Worm (Caenorhabditis elegans): Measurements from ENCODE around the gene R02D5.8.

DNA sequence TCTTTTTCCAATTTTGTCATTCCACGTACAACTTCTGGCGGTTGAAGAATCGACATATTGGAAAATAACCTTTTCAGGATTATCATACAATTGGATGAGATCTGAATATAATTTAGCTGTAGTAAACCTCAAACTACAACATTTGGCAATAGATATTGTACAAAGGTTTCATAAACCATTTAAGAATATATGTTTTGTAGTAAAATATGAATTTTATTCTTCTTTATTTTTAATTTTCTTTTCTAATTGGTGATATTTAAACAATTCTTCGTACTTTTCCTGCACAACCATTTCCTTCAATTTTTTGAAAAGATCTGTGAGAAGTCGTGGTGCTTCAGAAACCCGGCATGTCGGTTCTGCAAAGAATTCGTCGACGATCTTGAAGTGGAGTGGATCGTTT is 1.8 kb upstream of the R02D5.8 start, which contains the start of gene C53A5.17:
- no peak for TF ChIP-seq nhr-129 (tag; optimal IDR thresholded peaks at IDR 0.05)
- no peak for TF ChIP-seq C34F6.9 (tag; optimal IDR thresholded peaks at IDR 0.05)
- TF ChIP-seq fos-1 (tag; optimal IDR thresholded peaks at IDR 0.05): no peak
- TF ChIP-seq nhr-77 (tag; optimal IDR thresholded peaks at IDR 0.05): no peak
- no peak for TF ChIP-seq ceh-82 (tag; optimal IDR thresholded peaks at IDR 0.05)
- TF ChIP-seq lin-11 (tag; optimal IDR thresholded peaks at IDR 0.05): no peak
- no peak for TF ChIP-seq nhr-25 (tag; optimal IDR thresholded peaks at IDR 0.05)
- no peak for TF ChIP-seq mab-5 (tag; optimal IDR thresholded peaks at IDR 0.05)
